Fruit fly (Drosophila melanogaster): Measurements from ENCODE around the gene CG4887.

CG4887 gene

dm6 chr2L:1142730-1143281 lies 30.0 kb upstream of the CG4887 start, which contains the start of gene MFS3 (continued):
- TF ChIP-seq org-1 (GFP tag; optimal IDR thresholded peaks at IDR 0.05) (no peak), CG17802 (tag; optimal IDR thresholded peaks at IDR 0.05) (no peak), CG6272 (GFP tag; IDR thresholded peaks at IDR 0.05) (peak; percentile 6; the same call in 1 of the 2 replicates), gro (GFP tag; optimal IDR thresholded peaks at IDR 0.05) (peak; percentile 26), CG7556 (GFP tag; optimal IDR thresholded peaks at IDR 0.05) (no peak), sqz (GFP tag; optimal IDR thresholded peaks at IDR 0.05) (peak; percentile 96), CG42726 (GFP tag; IDR thresholded peaks at IDR 0.05; ENCODE audit: partially characterized antibody) (0 out of 2 replicates have a peak, but pooled peaks have one; percentile 3), Xrp1 (GFP tag; IDR thresholded peaks at IDR 0.05) (peak; percentile 15; the same call in 1 of the 2 replicates), maf-S (GFP tag; optimal IDR thresholded peaks at IDR 0.05) (no peak), her (GFP tag; optimal IDR thresholded peaks at IDR 0.05) (peak; percentile 25), CG6175 (GFP tag; IDR thresholded peaks at IDR 0.05) (peak; percentile 88; the same call in 2 of the 3 replicates), CG13624 (GFP tag; optimal IDR thresholded peaks at IDR 0.05) (peak; percentile 23), CG17359 (tag; optimal IDR thresholded peaks at IDR 0.05) (peak; percentile 32), Med (GFP tag) (peak; percentile 65), onecut (GFP tag; IDR thresholded peaks at IDR 0.05) (peak; percentile 44), Eip74EF (GFP tag; optimal IDR thresholded peaks at IDR 0.05) (peak in 1 of 2 experiments; percentile 23), kni (GFP tag; optimal IDR thresholded peaks at IDR 0.05) (peak; percentile 80), gsb (GFP tag; IDR thresholded peaks at IDR 0.05) (no peak), crc (GFP tag; optimal IDR thresholded peaks at IDR 0.05) (no peak), Side (GFP tag; optimal IDR thresholded peaks at IDR 0.05) (no peak), CG11398 (GFP tag; optimal IDR thresholded peaks at IDR 0.05) (no peak), Tbp (GFP tag; optimal IDR thresholded peaks at IDR 0.05) (no peak), Dip2 (GFP tag; IDR thresholded peaks at IDR 0.05) (no peak), CG8290 (GFP tag; optimal IDR thresholded peaks at IDR 0.05) (no peak), CG8290 (tag; optimal IDR thresholded peaks at IDR 0.05) (peak in 1 of 2 experiments; percentile 67), CG18011 (GFP tag; optimal IDR thresholded peaks at IDR 0.05) (no peak), mld (GFP tag; IDR thresholded peaks at IDR 0.05; ENCODE audit: partially characterized antibody) (no peak), chm (GFP tag; IDR thresholded peaks at IDR 0.05) (no peak), Dek (tag; optimal IDR thresholded peaks at IDR 0.05) (no peak), CG31365 (tag; optimal IDR thresholded peaks at IDR 0.05) (no peak), CG2678 (tag; optimal IDR thresholded peaks at IDR 0.05) (peak; percentile 25), klu (GFP tag; IDR thresholded peaks at IDR 0.05) (no peak), CG9727 (GFP tag; optimal IDR thresholded peaks at IDR 0.05) (no peak), CG32772 (GFP tag; IDR thresholded peaks at IDR 0.05) (peak; percentile 53; the same call in 1 of the 2 replicates), B-H2 (GFP tag; optimal IDR thresholded peaks at IDR 0.05) (peak; percentile 14), Poxn (GFP tag; IDR thresholded peaks at IDR 0.05) (no peak), Hr3 (GFP tag; optimal IDR thresholded peaks at IDR 0.05) (no peak), danr (GFP tag; IDR thresholded peaks at IDR 0.05) (no peak), HmgZ (tag; optimal IDR thresholded peaks at IDR 0.05) (peak; percentile 4), CG11723 (GFP tag; optimal IDR thresholded peaks at IDR 0.05) (no peak), CG34376 (GFP tag; optimal IDR thresholded peaks at IDR 0.05) (peak; percentile 24), bowl (GFP tag; IDR thresholded peaks at IDR 0.05) (no peak), aop (GFP tag; IDR thresholded peaks at IDR 0.05) (no peak), Camta (GFP tag; optimal IDR thresholded peaks at IDR 0.05) (no peak), row (GFP tag; IDR thresholded peaks at IDR 0.05) (peak; percentile 19; the same call in 1 of the 3 replicates), BEAF-32 (GFP tag; optimal IDR thresholded peaks at IDR 0.05) (peak; percentile 22), pita (GFP tag; optimal IDR thresholded peaks at IDR 0.05) (peak; percentile 66), sens (GFP tag) (peak; percentile 57), Hand (GFP tag; optimal IDR thresholded peaks at IDR 0.05) (peak; percentile 31), CG5180 (GFP tag; optimal IDR thresholded peaks at IDR 0.05) (peak; percentile 3), abd-A (tag; optimal IDR thresholded peaks at IDR 0.05) (peak; percentile 96)
